Fruit fly (Drosophila melanogaster) whole organism, pupa: Measurements from ENCODE around the gene cyc.

Source experiments
- CG10348 ChIP-seq: fragments of 200-800 bp; sonication (Bioruptor generic); IDR thresholded peaks from 2 replicates; pipeline ENCODE4 v1.3.6; 2022; ENCODE audit warnings: missing biosample characterization, missing genetic modification characterization
- CG12605 ChIP-seq: fragments of 200-800 bp; sonication (Bioruptor generic); IDR thresholded peaks from 2 replicates; pipeline ENCODE4 v1.3.6; 2022; ENCODE audit warnings: missing biosample characterization, missing genetic modification characterization
- CG13204 ChIP-seq: fragments of 200-800 bp; sonication (Bioruptor generic); optimal IDR thresholded peaks from 2 replicates; lab custom pipeline; 2018; ENCODE audit warnings: missing biosample characterization, mild to moderate bottlenecking, missing genetic modification characterization, moderate library complexity
- CG14655 ChIP-seq: fragments of 200-800 bp; sonication (Bioruptor generic); optimal IDR thresholded peaks from 3 replicates; lab custom pipeline; 2017; ENCODE audit warnings: mild to moderate bottlenecking, missing biosample characterization, missing genetic modification reagents, missing genetic modification characterization
- CG15710 ChIP-seq: fragments of 200-800 bp; sonication (Bioruptor generic); optimal IDR thresholded peaks from 2 replicates; lab custom pipeline; 2018; ENCODE audit warnings: missing biosample characterization, mild to moderate bottlenecking, missing genetic modification characterization, moderate library complexity
- CG17806 ChIP-seq: fragments of 200-800 bp; sonication (Bioruptor generic); optimal IDR thresholded peaks from 2 replicates; lab custom pipeline; 2018; ENCODE audit warnings: missing biosample characterization, mild to moderate bottlenecking, missing genetic modification characterization, moderate library complexity
- CG32121 ChIP-seq: fragments of 200-800 bp; sonication (Bioruptor generic); IDR thresholded peaks from 2 replicates; pipeline ENCODE4 v1.3.6; 2022; ENCODE audit warnings: missing biosample characterization, missing genetic modification characterization
- CG34367 ChIP-seq: fragments of 200-800 bp; sonication (Bioruptor generic); optimal IDR thresholded peaks from 2 replicates; lab custom pipeline; 2018; ENCODE audit warnings: missing biosample characterization, mild to moderate bottlenecking, missing genetic modification characterization
- CG4496 ChIP-seq: fragments of 200-800 bp; sonication (Bioruptor generic); IDR thresholded peaks from 3 replicates; pipeline ENCODE4 v1.3.6; 2022; ENCODE audit warnings: missing biosample characterization, missing genetic modification characterization
- CG8159 ChIP-seq: fragments of 200-800 bp; sonication (Bioruptor generic); optimal IDR thresholded peaks from 3 replicates; lab custom pipeline; 2018; ENCODE audit warnings: missing biosample characterization, mild to moderate bottlenecking, missing genetic modification characterization, moderate library complexity
- CG8301 ChIP-seq: fragments of 200-800 bp; sonication (Bioruptor generic); optimal IDR thresholded peaks from 2 replicates; lab custom pipeline; 2018; ENCODE audit warnings: missing biosample characterization, mild to moderate bottlenecking, missing genetic modification characterization
- CG9948 ChIP-seq: fragments of 200-800 bp; sonication (Bioruptor generic); optimal IDR thresholded peaks from 2 replicates; lab custom pipeline; 2018; ENCODE audit warnings: missing biosample characterization, mild to moderate bottlenecking, missing genetic modification characterization, moderate library complexity
- D1 ChIP-seq: fragments of 200-800 bp; sonication (Bioruptor generic); optimal IDR thresholded peaks from 2 replicates; lab custom pipeline; 2018; ENCODE audit warnings: missing biosample characterization, mild to moderate bottlenecking, missing genetic modification characterization, moderate library complexity
- EcR ChIP-seq: fragments of 200-800 bp; sonication (Bioruptor generic); optimal IDR thresholded peaks from 3 replicates; lab custom pipeline; 2019; ENCODE audit warnings: missing biosample characterization, missing genetic modification characterization, mild to moderate bottlenecking, moderate library complexity, missing genetic modification reagents
- Ets98B ChIP-seq: fragments of 200-800 bp; sonication (Bioruptor generic); IDR thresholded peaks from 2 replicates; pipeline ENCODE4 v1.3.6; 2022; ENCODE audit warnings: missing biosample characterization, missing genetic modification characterization
- Pif1A ChIP-seq: fragments of 200-800 bp; sonication (Bioruptor generic); optimal IDR thresholded peaks from 3 replicates; lab custom pipeline; 2016; ENCODE audit warnings: missing biosample characterization, missing genetic modification characterization
- Pif1B ChIP-seq: fragments of 200-800 bp; sonication (Bioruptor generic); optimal IDR thresholded peaks from 3 replicates; lab custom pipeline; 2016; ENCODE audit warnings: missing biosample characterization, missing genetic modification characterization
- Snoo ChIP-seq: fragments of 200-800 bp; sonication (Bioruptor generic); optimal IDR thresholded peaks from 3 replicates; lab custom pipeline; 2017; ENCODE audit warnings: missing biosample characterization, mild to moderate bottlenecking, missing genetic modification characterization, inconsistent platforms
- fd96Ca ChIP-seq: fragments of 200-800 bp; sonication (Bioruptor generic); IDR thresholded peaks from 3 replicates; pipeline ENCODE4 v1.3.6; 2022; ENCODE audit warnings: missing biosample characterization, missing genetic modification characterization
- gl ChIP-seq: fragments of 200-800 bp; sonication (Bioruptor generic); optimal IDR thresholded peaks from 2 replicates; lab custom pipeline; 2018; ENCODE audit warnings: missing biosample characterization, mild to moderate bottlenecking, missing genetic modification characterization
- rn ChIP-seq: fragments of 200-800 bp; sonication (Bioruptor generic); IDR thresholded peaks from 2 replicates; pipeline ENCODE4 v1.3.6; 2022; ENCODE audit warnings: missing biosample characterization, missing genetic modification characterization

The cyc gene

dm6 chr3L:19791688-19792073, 24.1 kb downstream of the cyc start:
- TF ChIP-seq rn (GFP tag; lab: Robert Waterston, UW), result no peak
- no peak for TF ChIP-seq CG9948
- no peak for TF ChIP-seq CG34367 (tag; lab: Kevin White, UChicago)
- no peak for TF ChIP-seq CG17806 (tag; lab: Kevin White, UChicago)
- TF ChIP-seq Pif1B, result no peak
- TF ChIP-seq CG13204 (GFP tag; lab: Kevin White, UChicago), result peak; percentile 94
- TF ChIP-seq EcR (GFP tag; lab: Kevin White, UChicago), result peak; percentile 20
- 0 out of 3 replicates have a peak, but pooled peaks have one; percentile 5 for TF ChIP-seq fd96Ca
- TF ChIP-seq CG4496 (GFP tag; lab: Robert Waterston, UW), result peak; percentile 52; the same call in 1 of the 3 replicates
- TF ChIP-seq gl (tag; lab: Kevin White, UChicago), result no peak
- TF ChIP-seq Pif1A (GFP tag; lab: Kevin White, UChicago), result no peak
- TF ChIP-seq CG10348 (GFP tag; lab: Robert Waterston, UW), result no peak

dm6 chr3L:19790929-19791687, 24.6 kb downstream of the cyc start:
- TF ChIP-seq CG9948 (peak; percentile 54), CG15710 (tag; lab: Kevin White, UChicago) (peak; percentile 61), CG12605 (GFP tag; lab: Robert Waterston, UW) (peak; percentile 37; the same call in 1 of the 2 replicates), Snoo (peak; percentile 58), CG32121 (GFP tag; lab: Robert Waterston, UW) (peak; percentile 14; the same call in 1 of the 2 replicates), CG8301 (peak; percentile 63), CG14655 (GFP tag; lab: Kevin White, UChicago) (peak; percentile 74), CG8159 (peak; percentile 74), D1 (tag; lab: Kevin White, UChicago) (no peak), gl (tag; lab: Kevin White, UChicago) (no peak), CG17806 (tag; lab: Kevin White, UChicago) (peak; percentile 48), CG34367 (tag; lab: Kevin White, UChicago) (peak; percentile 55), EcR (GFP tag; lab: Kevin White, UChicago) (no peak), Ets98B (no peak; the same call in 1 of the 2 replicates), CG10348 (GFP tag; lab: Robert Waterston, UW) (no peak), CG13204 (GFP tag; lab: Kevin White, UChicago) (no peak), Pif1B (peak; percentile 13), Pif1A (GFP tag; lab: Kevin White, UChicago) (peak; percentile 27), fd96Ca (peak; percentile 47; the same call in 2 of the 3 replicates), CG4496 (GFP tag; lab: Robert Waterston, UW) (peak; percentile 38; the same call in 1 of the 3 replicates), rn (GFP tag; lab: Robert Waterston, UW) (no peak)
- TF ChIP-seq, all 21 proteins: peak for 14

- TF ChIP-seq Pif1A (GFP tag; lab: Kevin White, UChicago) (no peak), Pif1B (no peak), gl (tag; lab: Kevin White, UChicago) (no peak), CG15710 (tag; lab: Kevin White, UChicago) (no peak), CG8301 (no peak), CG12605 (GFP tag; lab: Robert Waterston, UW) (no peak), CG8159 (no peak), CG9948 (no peak), CG17806 (tag; lab: Kevin White, UChicago) (no peak), CG32121 (GFP tag; lab: Robert Waterston, UW) (no peak), CG4496 (GFP tag; lab: Robert Waterston, UW) (no peak), Ets98B (no peak), CG34367 (tag; lab: Kevin White, UChicago) (no peak), rn (GFP tag; lab: Robert Waterston, UW) (no peak), Snoo (no peak), CG10348 (GFP tag; lab: Robert Waterston, UW) (no peak)
Observed at dm6 chr3L:19790564-19790928, 25.2 kb downstream of the cyc start.

dm6 chr3L:19787632-19788031, 28.1 kb downstream of the cyc start:
- TF ChIP-seq CG8301 (no peak), CG32121 (GFP tag; lab: Robert Waterston, UW) (0 out of 2 replicates have a peak, but pooled peaks have one; percentile 20)

dm6 chr3L:19778530-19778929, 37.2 kb downstream of the cyc start:
- no peak for TF ChIP-seq CG15710 (tag; lab: Kevin White, UChicago)
- TF ChIP-seq CG10348 (GFP tag; lab: Robert Waterston, UW), result no peak
- no peak for TF ChIP-seq CG9948
- TF ChIP-seq CG12605 (GFP tag; lab: Robert Waterston, UW), result no peak
- TF ChIP-seq fd96Ca, result no peak
- TF ChIP-seq Ets98B, result no peak
- TF ChIP-seq Pif1A (GFP tag; lab: Kevin White, UChicago), result no peak
- no peak for TF ChIP-seq CG8301
- TF ChIP-seq CG14655 (GFP tag; lab: Kevin White, UChicago), result no peak
- TF ChIP-seq D1 (tag; lab: Kevin White, UChicago), result no peak

- TF ChIP-seq CG34367 (tag; lab: Kevin White, UChicago) (no peak), CG17806 (tag; lab: Kevin White, UChicago) (no peak), gl (tag; lab: Kevin White, UChicago) (no peak), Pif1B (no peak), CG10348 (GFP tag; lab: Robert Waterston, UW) (no peak), CG4496 (GFP tag; lab: Robert Waterston, UW) (no peak), Pif1A (GFP tag; lab: Kevin White, UChicago) (no peak), D1 (tag; lab: Kevin White, UChicago) (no peak), CG15710 (tag; lab: Kevin White, UChicago) (no peak), CG32121 (GFP tag; lab: Robert Waterston, UW) (no peak), Snoo (no peak), CG12605 (GFP tag; lab: Robert Waterston, UW) (no peak), CG8159 (no peak), CG8301 (no peak), Ets98B (no peak), CG9948 (no peak), CG14655 (GFP tag; lab: Kevin White, UChicago) (no peak), EcR (GFP tag; lab: Kevin White, UChicago) (no peak), rn (GFP tag; lab: Robert Waterston, UW) (no peak)
- TF ChIP-seq, all 21 proteins: peak for 0
Observed at dm6 chr3L:19777279-19777960, 38.3 kb downstream of the cyc start.
